Fruit fly (Drosophila melanogaster) whole organism, embryonic: ENCODE results near the gene CG42781.
A peak's percentile ranks its signal among the peaks of the same experiment; 100 is the strongest.

Experiments
- BtbVII ChIP-seq: fragments of 200-800 bp; sonication (Bioruptor generic); optimal IDR thresholded peaks from 3 replicates; lab custom pipeline; 2017; ENCODE audit warnings: missing biosample characterization, mild to moderate bottlenecking, missing genetic modification characterization
- CG10147 ChIP-seq: fragments of 200-800 bp; sonication (Bioruptor generic); optimal IDR thresholded peaks from 2 replicates; lab custom pipeline; 2019; ENCODE audit warnings: missing biosample characterization, mild to moderate bottlenecking, missing genetic modification characterization, moderate library complexity
- CG10366 ChIP-seq: fragments of 200-800 bp; sonication (Bioruptor generic); IDR thresholded peaks from 2 replicates; pipeline ENCODE4 v1.3.6; 2022; ENCODE audit warnings: missing biosample characterization, missing genetic modification characterization
- CG11504 ChIP-seq: fragments of 200-800 bp; sonication (Bioruptor generic); optimal IDR thresholded peaks from 3 replicates; lab custom pipeline; 2019; ENCODE audit warnings: missing biosample characterization, mild to moderate bottlenecking, missing genetic modification characterization, moderate library complexity
- CG11723 ChIP-seq: fragments of 200-800 bp; sonication (Bioruptor generic); optimal IDR thresholded peaks from 2 replicates; lab custom pipeline; 2017; ENCODE audit warnings: missing biosample characterization, mild to moderate bottlenecking, missing genetic modification characterization
- CG12391 ChIP-seq: fragments of 200-800 bp; sonication (Bioruptor generic); optimal IDR thresholded peaks from 3 replicates; lab custom pipeline; 2018; ENCODE audit warnings: missing biosample characterization, mild to moderate bottlenecking, missing genetic modification characterization, moderate library complexity
- CG13624 ChIP-seq: fragments of 200-800 bp; sonication (Bioruptor generic); optimal IDR thresholded peaks from 2 replicates; lab custom pipeline; 2016; ENCODE audit warnings: missing biosample characterization, missing genetic modification characterization
- CG14710 ChIP-seq: fragments of 200-800 bp; sonication (Bioruptor generic); optimal IDR thresholded peaks from 3 replicates; lab custom pipeline; 2019; ENCODE audit warnings: missing biosample characterization, mild to moderate bottlenecking, missing genetic modification characterization, moderate library complexity
- CG1529 ChIP-seq: fragments of 200-800 bp; sonication (Bioruptor generic); optimal IDR thresholded peaks from 3 replicates; lab custom pipeline; 2018; ENCODE audit warnings: missing biosample characterization, missing genetic modification characterization
- CG17186 ChIP-seq: fragments of 200-800 bp; sonication (Bioruptor generic); optimal IDR thresholded peaks from 3 replicates; lab custom pipeline; 2017; ENCODE audit warnings: missing biosample characterization, missing genetic modification reagents, missing genetic modification characterization
- CG18764 ChIP-seq: fragments of 200-800 bp; sonication (Bioruptor generic); optimal IDR thresholded peaks from 3 replicates; lab custom pipeline; 2016; ENCODE audit warnings: missing biosample characterization, missing genetic modification characterization
- CG2120 ChIP-seq: fragments of 200-800 bp; sonication (Bioruptor generic); optimal IDR thresholded peaks from 3 replicates; lab custom pipeline; 2016; ENCODE audit warnings: missing biosample characterization, missing genetic modification characterization
- CG30020 ChIP-seq: fragments of 200-800 bp; optimal IDR thresholded peaks from 2 replicates; lab custom pipeline; 2019; ENCODE audit warnings: missing biosample characterization, mild to moderate bottlenecking, missing genetic modification characterization, moderate library complexity
- CG6254 ChIP-seq: fragments of 200-800 bp; sonication (Bioruptor generic); optimal IDR thresholded peaks from 3 replicates; lab custom pipeline; 2017; ENCODE audit warnings: mild to moderate bottlenecking, missing biosample characterization, missing genetic modification reagents, missing genetic modification characterization
- CG7357 ChIP-seq: fragments of 200-800 bp; sonication (Bioruptor generic); IDR thresholded peaks from 3 replicates; pipeline ENCODE4 v1.3.6; 2022; ENCODE audit warnings: missing biosample characterization, missing genetic modification characterization
- CG7928 ChIP-seq: fragments of 200-800 bp; sonication (Bioruptor generic); optimal IDR thresholded peaks from 2 replicates; lab custom pipeline; 2017; ENCODE audit warnings: missing biosample characterization, mild to moderate bottlenecking, missing genetic modification characterization
- CG8478 ChIP-seq: fragments of >200 bp; optimal IDR thresholded peaks from 2 replicates; lab custom pipeline; 2018
- CG9797 ChIP-seq: fragments of 200-800 bp; sonication (Bioruptor generic); optimal IDR thresholded peaks from 3 replicates; lab custom pipeline; 2018; ENCODE audit warnings: missing biosample characterization, mild to moderate bottlenecking, missing genetic modification characterization
- E2f1 ChIP-seq: fragments of 200-800 bp; sonication (Bioruptor generic); IDR thresholded peaks from 2 replicates; pipeline ENCODE4 v1.3.6; 2022; ENCODE audit warnings: missing biosample characterization, missing genetic modification characterization
- Eip74EF ChIP-seq, 2 experiments: fragments of 200-800 bp in 1 of 2; fragments of >200 bp in 1 of 2; sonication (Bioruptor generic) in 1 of 2; optimal IDR thresholded peaks; 2 replicates each; lab custom pipeline; 2017 to 2019; ENCODE audit warnings: missing biosample characterization in 2 of 2, missing genetic modification characterization in 2 of 2, mild to moderate bottlenecking in 1 of 2, moderate library complexity in 1 of 2
- Ets65A ChIP-seq: fragments of 200-800 bp; sonication (Bioruptor generic); peaks from one replicate; lab custom pipeline; 2016; ENCODE audit warnings: missing biosample characterization, missing genetic modification characterization
- Fer1 ChIP-seq: fragments of 200-800 bp; sonication (Bioruptor generic); optimal IDR thresholded peaks from 2 replicates; lab custom pipeline; 2017; ENCODE audit warnings: missing biosample characterization, mild to moderate bottlenecking, missing genetic modification characterization
- HmgD ChIP-seq: fragments of 200-800 bp; sonication (Bioruptor generic); optimal IDR thresholded peaks from 3 replicates; lab custom pipeline; 2016; ENCODE audit warnings: missing biosample characterization, missing genetic modification characterization
- HmgZ ChIP-seq: fragments of 200-800 bp; sonication (Bioruptor generic); optimal IDR thresholded peaks from 2 replicates; lab custom pipeline; 2018; ENCODE audit warnings: missing biosample characterization, mild to moderate bottlenecking, missing genetic modification characterization
- Hmx ChIP-seq: fragments of 200-800 bp; sonication (Bioruptor generic); optimal IDR thresholded peaks from 2 replicates; lab custom pipeline; 2016; ENCODE audit warnings: missing biosample characterization, missing genetic modification characterization
- Hr78 ChIP-seq, 2 experiments: fragments of 200-800 bp in 1 of 2; fragments of >200 bp in 1 of 2; sonication (Bioruptor generic) in 1 of 2; optimal IDR thresholded peaks; 2 replicates each; lab custom pipeline; 2017 to 2019; ENCODE audit warnings: missing biosample characterization in 2 of 2, missing genetic modification characterization in 2 of 2, mild to moderate bottlenecking in 1 of 2, moderate library complexity in 1 of 2
- NC2α ChIP-seq: fragments of 200-800 bp; sonication (Bioruptor generic); optimal IDR thresholded peaks from 2 replicates; lab custom pipeline; 2016; ENCODE audit warnings: missing biosample characterization, missing genetic modification characterization
- Pdp1 ChIP-seq, 2 experiments: fragments of 200-800 bp; sonication (Bioruptor generic); optimal IDR thresholded peaks; 3 replicates each; lab custom pipeline; 2016; ENCODE audit warnings: missing biosample characterization in 2 of 2, missing genetic modification characterization in 2 of 2, mild to moderate bottlenecking in 1 of 2, moderate library complexity in 1 of 2
- Sry-δ ChIP-seq: fragments of 200-800 bp; sonication (Bioruptor generic); optimal IDR thresholded peaks from 2 replicates; lab custom pipeline; 2016; ENCODE audit warnings: missing biosample characterization, missing genetic modification characterization
- Tbp ChIP-seq: fragments of >200 bp; optimal IDR thresholded peaks from 2 replicates; lab custom pipeline; 2018; ENCODE audit warnings: missing biosample characterization, missing genetic modification characterization
- ato ChIP-seq: fragments of 200-800 bp; sonication (Bioruptor generic); IDR thresholded peaks from 2 replicates; pipeline ENCODE4 v1.3.6; 2022; ENCODE audit warnings: missing biosample characterization, missing genetic modification characterization; ENCODE audit not compliant: partially characterized antibody
- az2 ChIP-seq: fragments of 200-800 bp; sonication (Bioruptor generic); optimal IDR thresholded peaks from 3 replicates; lab custom pipeline; 2016; ENCODE audit warnings: missing biosample characterization, missing genetic modification characterization
- chinmo ChIP-seq: fragments of 200-800 bp; sonication (Bioruptor generic); IDR thresholded peaks from 4 replicates; pipeline ENCODE4 v1.3.6; 2022; ENCODE audit warnings: missing biosample characterization, missing genetic modification characterization; ENCODE audit not compliant: partially characterized antibody
- crol ChIP-seq: fragments of 200-800 bp; sonication (Bioruptor generic); IDR thresholded peaks from 2 replicates; pipeline ENCODE4 v1.3.6; 2022; ENCODE audit warnings: missing biosample characterization, missing genetic modification characterization
- dimm ChIP-seq: fragments of 200-800 bp; sonication (Bioruptor generic); IDR thresholded peaks from 2 replicates; pipeline ENCODE4 v1.3.6; 2022; ENCODE audit warnings: missing biosample characterization, missing genetic modification characterization
- disco-r ChIP-seq: fragments of 200-800 bp; sonication (Bioruptor generic); optimal IDR thresholded peaks from 2 replicates; lab custom pipeline; 2016; ENCODE audit warnings: missing biosample characterization, missing genetic modification characterization
- eve ChIP-seq, 2 experiments: fragments of >200 bp; optimal IDR thresholded peaks; 2 replicates each; lab custom pipeline; 2017; ENCODE audit warnings: missing biosample characterization in 2 of 2, missing genetic modification characterization in 2 of 2
- ewg ChIP-seq: fragments of 200-800 bp; sonication (Bioruptor generic); optimal IDR thresholded peaks from 3 replicates; lab custom pipeline; 2017; ENCODE audit warnings: mild to moderate bottlenecking, missing biosample characterization, missing genetic modification reagents, missing genetic modification characterization
- jing ChIP-seq: fragments of 200-800 bp; sonication (Bioruptor generic); optimal IDR thresholded peaks from 2 replicates; lab custom pipeline; 2018; ENCODE audit warnings: missing biosample characterization, mild to moderate bottlenecking, missing genetic modification characterization
- kah ChIP-seq: fragments of 200-800 bp; sonication (Bioruptor generic); optimal IDR thresholded peaks from 2 replicates; lab custom pipeline; 2018; ENCODE audit warnings: missing biosample characterization, mild to moderate bottlenecking, missing genetic modification characterization
- kay ChIP-seq: fragments of 200-800 bp; sonication (Bioruptor generic); optimal IDR thresholded peaks from 2 replicates; lab custom pipeline; 2016; ENCODE audit warnings: missing biosample characterization, missing genetic modification characterization
- kni ChIP-seq: fragments of 200-800 bp; sonication (Bioruptor generic); optimal IDR thresholded peaks from 3 replicates; lab custom pipeline; 2017; ENCODE audit warnings: mild to moderate bottlenecking, missing biosample characterization, missing genetic modification reagents, missing genetic modification characterization
- lbe ChIP-seq: fragments of 200-800 bp; sonication (Bioruptor generic); optimal IDR thresholded peaks from 2 replicates; lab custom pipeline; 2016; ENCODE audit warnings: missing biosample characterization, mild to moderate bottlenecking, missing genetic modification characterization
- lola ChIP-seq, 3 experiments: fragments of >200 bp in 2 of 3; fragments of 200-800 bp in 1 of 3; sonication (Bioruptor generic) in 1 of 3; optimal IDR thresholded peaks; 2 replicates each; lab custom pipeline; 2017 to 2019; ENCODE audit warnings: missing biosample characterization in 3 of 3, missing genetic modification characterization in 3 of 3, mild to moderate bottlenecking in 1 of 3, moderate library complexity in 1 of 3
- odd ChIP-seq: fragments of 200-800 bp; sonication (Bioruptor generic); optimal IDR thresholded peaks from 2 replicates; lab custom pipeline; 2017; ENCODE audit warnings: missing biosample characterization, mild to moderate bottlenecking, missing genetic modification characterization
- p53 ChIP-seq: fragments of 200-800 bp; sonication (Bioruptor generic); optimal IDR thresholded peaks from 2 replicates; lab custom pipeline; 2016; ENCODE audit warnings: missing biosample characterization, missing genetic modification characterization
- psq ChIP-seq: fragments of 200-800 bp; sonication (Bioruptor generic); optimal IDR thresholded peaks from 2 replicates; lab custom pipeline; 2017; ENCODE audit warnings: missing biosample characterization, missing genetic modification characterization
- sqz ChIP-seq: fragments of 200-800 bp; sonication (Bioruptor generic); optimal IDR thresholded peaks from 3 replicates; lab custom pipeline; 2018; ENCODE audit warnings: missing biosample characterization, mild to moderate bottlenecking, missing genetic modification characterization
- trh ChIP-seq: fragments of 200-800 bp; sonication (Bioruptor generic); optimal IDR thresholded peaks from 2 replicates; lab custom pipeline; 2016; ENCODE audit warnings: missing biosample characterization, missing genetic modification characterization
- z ChIP-seq: fragments of 200-800 bp; sonication (Bioruptor generic); IDR thresholded peaks from 3 replicates; pipeline ENCODE4 v1.3.6; 2022; ENCODE audit warnings: missing biosample characterization, missing genetic modification characterization

Gene CG42781

dm6 chrX:7415027-7415426 lies 32.2 kb upstream of the CG42781 start (continued):
- no peak for TF ChIP-seq dimm (GFP tag; lab: Robert Waterston, UW)
- TF ChIP-seq az2 = peak; percentile 15
- no peak for TF ChIP-seq E2f1 (GFP tag; lab: Robert Waterston, UW)
- no peak for TF ChIP-seq odd (GFP tag; lab: Kevin White, UChicago)
- no peak for TF ChIP-seq CG7357 (GFP tag; lab: Robert Waterston, UW)
- no peak for TF ChIP-seq psq
- TF ChIP-seq CG30020 (tag; lab: Kevin White, UChicago) = no peak
- TF ChIP-seq disco-r (GFP tag; lab: Kevin White, UChicago) = no peak
- TF ChIP-seq CG9797 = no peak
- no peak for TF ChIP-seq CG1529 (GFP tag; lab: Kevin White, UChicago)
- peak; percentile 13 for TF ChIP-seq CG12391
- TF ChIP-seq CG11723 (GFP tag; lab: Kevin White, UChicago) = no peak
- TF ChIP-seq ato (GFP tag; lab: Robert Waterston, UW) = no peak
- TF ChIP-seq HmgD (GFP tag; lab: Kevin White, UChicago) = no peak
- no peak for TF ChIP-seq CG6254
- TF ChIP-seq CG7928 (GFP tag; lab: Kevin White, UChicago) = no peak
- no peak for TF ChIP-seq CG2120 (GFP tag; lab: Kevin White, UChicago)
- no peak for TF ChIP-seq Hmx (GFP tag; lab: Kevin White, UChicago)
- no peak for TF ChIP-seq NC2α
- no peak for TF ChIP-seq CG11504
- no peak for TF ChIP-seq eve (GFP tag; optimal IDR thresholded peaks at IDR 0.05; lab: Kevin White, UChicago)
- TF ChIP-seq CG14710 (tag; lab: Kevin White, UChicago) = no peak
- no peak for TF ChIP-seq CG13624
- no peak for TF ChIP-seq z
- no peak for TF ChIP-seq Eip74EF (GFP tag; optimal IDR thresholded peaks at IDR 0.05; lab: Kevin White, UChicago)
- no peak for TF ChIP-seq BtbVII
- no peak for TF ChIP-seq kni (GFP tag; lab: Kevin White, UChicago)
- no peak for TF ChIP-seq chinmo
- no peak for TF ChIP-seq trh
- peak in 1 of 2 experiments; percentile 18 for TF ChIP-seq Hr78 (GFP tag; optimal IDR thresholded peaks at IDR 0.05; lab: Kevin White, UChicago)
- peak; percentile 61 for TF ChIP-seq Ets65A
- TF ChIP-seq CG10366 (GFP tag; lab: Robert Waterston, UW) = no peak; the same call in 1 of the 2 replicates
- no peak for TF ChIP-seq Sry-δ (GFP tag; lab: Kevin White, UChicago)
- no peak for TF ChIP-seq CG17186 (GFP tag; lab: Kevin White, UChicago)

- TF ChIP-seq kah (GFP tag; lab: Kevin White, UChicago) (no peak), Fer1 (GFP tag; lab: Kevin White, UChicago) (no peak), CG8478 (no peak), lola (GFP tag; optimal IDR thresholded peaks at IDR 0.05; lab: Kevin White, UChicago) (no peak), jing (GFP tag; lab: Kevin White, UChicago) (no peak), p53 (GFP tag; lab: Kevin White, UChicago) (no peak), kni (GFP tag; lab: Kevin White, UChicago) (no peak), Tbp (GFP tag; lab: Kevin White, UChicago) (no peak), kay (GFP tag; lab: Kevin White, UChicago) (no peak), ewg (GFP tag; lab: Kevin White, UChicago) (no peak), Pdp1 (GFP tag; optimal IDR thresholded peaks at IDR 0.05; lab: Kevin White, UChicago) (no peak), crol (GFP tag; lab: Robert Waterston, UW) (no peak), CG10147 (GFP tag; lab: Kevin White, UChicago) (no peak), HmgZ (tag; lab: Kevin White, UChicago) (no peak), lbe (GFP tag; lab: Kevin White, UChicago) (no peak), sqz (no peak), CG18764 (GFP tag; lab: Kevin White, UChicago) (no peak)
These were observed 30.8 kb upstream of the CG42781 start, which contains the start of gene CG42705 for dm6 chrX:7413569-7413968. Gene CG42705, plus strand, starts transcription at chrX:7413869.
